Worm (Caenorhabditis elegans): ENCODE measurements around the gene ccr-4.

ccr-4 gene

ce11 chrIV:12311597-12311996 lies 49.7 kb upstream of the ccr-4 start, which contains the start of gene oac-58:
oac-58 (minus strand) TSS chrIV:12311697.
- no peak for TF ChIP-seq lir-1 (GFP tag; conservative IDR thresholded peaks at IDR 0.05)
- TF ChIP-seq mxl-1 (tag; optimal IDR thresholded peaks at IDR 0.05): no peak
- TF ChIP-seq ccch-3 (GFP tag; optimal IDR thresholded peaks at IDR 0.05): no peak
- TF ChIP-seq D2030.7 (GFP tag; IDR thresholded peaks at IDR 0.05): no peak
- no peak for TF ChIP-seq nhr-80 (tag; optimal IDR thresholded peaks at IDR 0.05)
- TF ChIP-seq repo-1 (tag; optimal IDR thresholded peaks at IDR 0.05): no peak
- TF ChIP-seq lsl-1 (GFP tag; optimal IDR thresholded peaks at IDR 0.05): no peak
- TF ChIP-seq egrh-3 (GFP tag; IDR thresholded peaks at IDR 0.05): no peak
- TF ChIP-seq sptf-2 (GFP tag; optimal IDR thresholded peaks at IDR 0.05): no peak
- no peak for TF ChIP-seq zfh-2 (GFP tag; conservative IDR thresholded peaks at IDR 0.05)
- TF ChIP-seq sdz-38 (tag; optimal IDR thresholded peaks at IDR 0.05): no peak

- 0 out of 2 replicates have a peak, but pooled peaks have one; percentile 10 for TF ChIP-seq F39B2.1 (GFP tag; IDR thresholded peaks at IDR 0.05)
Observed at ce11 chrIV:12326932-12327331, 34.4 kb upstream of the ccr-4 start, which contains the start of gene F19B6.3. F19B6.3 (plus strand) TSS chrIV:12327232.

ce11 chrIV:12330840-12331359 lies 30.4 kb upstream of the ccr-4 start, which contains the start of gene ufd-1:
ufd-1 (minus strand) TSS chrIV:12330890.
- TF ChIP-seq nhr-179 (tag; optimal IDR thresholded peaks at IDR 0.05) (no peak), hmg-20 (GFP tag; IDR thresholded peaks at IDR 0.05) (no peak), akir-1 (GFP tag; optimal IDR thresholded peaks at IDR 0.05) (no peak), tlf-1 (GFP tag; optimal IDR thresholded peaks at IDR 0.05) (no peak), cebp-1 (GFP tag; IDR thresholded peaks at IDR 0.05) (no peak), cebp-1 (tag; optimal IDR thresholded peaks at IDR 0.05) (peak; percentile 24), egl-44 (GFP tag; IDR thresholded peaks at IDR 0.05) (no peak), chd-7 (tag; optimal IDR thresholded peaks at IDR 0.05) (no peak), snpc-3.4 (tag; optimal IDR thresholded peaks at IDR 0.05) (no peak), F23B12.7 (tag; optimal IDR thresholded peaks at IDR 0.05; ENCODE audit: insufficient read depth) (peak; percentile 20), F39B2.1 (GFP tag; IDR thresholded peaks at IDR 0.05) (no peak), snpc-4 (GFP tag; optimal IDR thresholded peaks at IDR 0.05) (no peak), snpc-4 (tag; optimal IDR thresholded peaks at IDR 0.05) (peak in 1 of 4 experiments; percentile 30), ZK185.1 (tag; optimal IDR thresholded peaks at IDR 0.05; ENCODE audit: poor library complexity, severe bottlenecking) (no peak), lsl-1 (GFP tag; optimal IDR thresholded peaks at IDR 0.05) (peak; percentile 7), C17E4.6 (GFP tag; IDR thresholded peaks at IDR 0.05) (no peak), aptf-2 (GFP tag; conservative IDR thresholded peaks at IDR 0.05) (no peak), F49E8.2 (tag; optimal IDR thresholded peaks at IDR 0.05; ENCODE audit: insufficient read depth) (no peak), F52B5.7 (tag; optimal IDR thresholded peaks at IDR 0.05) (no peak), ets-4 (GFP tag; optimal IDR thresholded peaks at IDR 0.05) (no peak), efl-1 (GFP tag; optimal IDR thresholded peaks at IDR 0.05) (no peak), madf-8 (GFP tag; conservative IDR thresholded peaks at IDR 0.05) (no peak), Y79H2A.3 (GFP tag; conservative IDR thresholded peaks at IDR 0.05) (0 out of 2 replicates have a peak, but pooled peaks have one; percentile 19), tbp1 (GFP tag; optimal IDR thresholded peaks at IDR 0.05) (no peak), bed-1 (GFP tag; IDR thresholded peaks at IDR 0.05) (no peak), egl-18 (GFP tag; IDR thresholded peaks at IDR 0.05) (no peak), ama-1 (optimal IDR thresholded peaks at IDR 0.05) (no peak), ama-1 (GFP tag; optimal IDR thresholded peaks at IDR 0.05) (no peak), nhr-120 (GFP tag; IDR thresholded peaks at IDR 0.05) (no peak), Y67H2A.10 (GFP tag; conservative IDR thresholded peaks at IDR 0.05) (no peak), zim-3 (tag; optimal IDR thresholded peaks at IDR 0.05) (no peak), unc-130 (GFP tag; optimal IDR thresholded peaks at IDR 0.05) (no peak), attf-5 (GFP tag; optimal IDR thresholded peaks at IDR 0.05) (peak; percentile 3), attf-3 (GFP tag; conservative IDR thresholded peaks at IDR 0.05) (no peak), lin-54 (GFP tag; optimal IDR thresholded peaks at IDR 0.05) (peak; percentile 2), dpl-1 (GFP tag; optimal IDR thresholded peaks at IDR 0.05) (no peak)
